Worm (Caenorhabditis elegans) whole organism, L3 larva: Measurements from ENCODE around the gene B0462.4.

Experiments
- ama-1 ChIP-seq: fragments of 150-350 bp; optimal IDR thresholded peaks from 2 replicates; lab custom pipeline; 2018
- ceh-82 ChIP-seq: fragments of 150-350 bp; optimal IDR thresholded peaks from 2 replicates; lab custom pipeline; 2014; ENCODE audit warnings: missing biosample characterization, missing genetic modification characterization
- fos-1 ChIP-seq: fragments of 150-350 bp; optimal IDR thresholded peaks from 2 replicates; lab custom pipeline; 2014; ENCODE audit warnings: missing biosample characterization, missing genetic modification characterization
- tbx-2 ChIP-seq: sonication (generic microtip); optimal IDR thresholded peaks from 2 replicates; lab custom pipeline; 2016; ENCODE audit warnings: mild to moderate bottlenecking, missing genetic modification characterization, missing compliant biosample characterization
- unc-39 ChIP-seq: sonication (generic microtip); optimal IDR thresholded peaks from 4 replicates; lab custom pipeline; 2017; ENCODE audit warnings: missing biosample characterization, missing genetic modification characterization
- unc-62 ChIP-seq: fragments of 150-350 bp; sonication (generic microtip); optimal IDR thresholded peaks from 4 replicates; lab custom pipeline; 2014; ENCODE audit warnings: missing biosample characterization, missing genetic modification reagents, missing genetic modification characterization

DNA sequence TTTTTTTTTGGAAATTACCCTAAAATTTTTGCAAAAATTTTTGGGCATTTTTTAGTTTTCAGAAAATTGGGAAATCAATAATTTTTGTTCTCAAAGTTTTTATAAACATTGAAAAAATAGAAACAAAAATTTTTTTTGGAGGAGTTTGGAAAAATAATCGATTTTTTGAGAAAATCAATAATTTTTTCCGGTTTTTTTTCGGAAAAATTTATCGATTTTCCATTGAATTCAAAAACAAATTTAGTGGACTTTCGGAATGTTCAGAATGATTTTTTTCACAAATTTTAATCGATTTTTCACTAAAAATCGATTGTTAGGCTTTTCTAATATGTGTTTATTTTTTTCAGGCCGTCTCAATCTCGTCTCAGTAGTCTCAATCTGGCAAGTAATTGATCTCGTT lies 6.7 kb upstream of the B0462.4 start:
- TF ChIP-seq ama-1 (lab: Kevin White, UChicago) (no peak), unc-39 (tag; lab: Kevin White, UChicago) (no peak), unc-62 (GFP tag; lab: Kevin White, UChicago) (no peak), ceh-82 (tag; lab: Kevin White, UChicago) (no peak), fos-1 (tag; lab: Kevin White, UChicago) (no peak), tbx-2 (tag; lab: Kevin White, UChicago) (no peak)
